Fruit fly (Drosophila melanogaster): Measurements from ENCODE around the gene Ir62a.

Gene Ir62a

dm6 chr3L:1578391-1578948 lies 47.4 kb upstream of the Ir62a start (continued):
- TF ChIP-seq CG6854 (GFP tag; optimal IDR thresholded peaks at IDR 0.05): peak; percentile 28
- peak in 1 of 2 experiments; percentile 43 for TF ChIP-seq Hr51 (GFP tag; optimal IDR thresholded peaks at IDR 0.05)
- peak; percentile 2 for TF ChIP-seq Nf-YB (GFP tag; optimal IDR thresholded peaks at IDR 0.05)
- TF ChIP-seq Aef1 (GFP tag; IDR thresholded peaks at IDR 0.05): 0 out of 3 replicates have a peak, but pooled peaks have one; percentile 33
- no peak for TF ChIP-seq lola (GFP tag; optimal IDR thresholded peaks at IDR 0.05)
- peak; percentile 29 for TF ChIP-seq eyg (GFP tag; optimal IDR thresholded peaks at IDR 0.05)
- TF ChIP-seq pros (GFP tag; optimal IDR thresholded peaks at IDR 0.05): peak; percentile 11
- no peak for TF ChIP-seq CG12104 (GFP tag; optimal IDR thresholded peaks at IDR 0.05)
- TF ChIP-seq CG5180 (GFP tag; optimal IDR thresholded peaks at IDR 0.05): peak; percentile 54
- TF ChIP-seq CkIIα-i1 (GFP tag; IDR thresholded peaks at IDR 0.05): no peak
- no peak for TF ChIP-seq CG6272 (GFP tag; IDR thresholded peaks at IDR 0.05)
- TF ChIP-seq CG6689 (GFP tag; IDR thresholded peaks at IDR 0.05): peak; percentile 45; the same call in 1 of the 2 replicates
- TF ChIP-seq CG2875 (GFP tag; optimal IDR thresholded peaks at IDR 0.05): no peak
- TF ChIP-seq fd64A (GFP tag; optimal IDR thresholded peaks at IDR 0.05): no peak
- no peak for TF ChIP-seq CG2202 (tag; optimal IDR thresholded peaks at IDR 0.05)
- peak; percentile 9 for TF ChIP-seq sd (tag; optimal IDR thresholded peaks at IDR 0.05)
- TF ChIP-seq cwo (GFP tag; optimal IDR thresholded peaks at IDR 0.05): peak; percentile 29
- no peak for TF ChIP-seq Neu2 (GFP tag; optimal IDR thresholded peaks at IDR 0.05; ENCODE audit: borderline replicate concordance)
- no peak for TF ChIP-seq CG7357 (GFP tag; IDR thresholded peaks at IDR 0.05)
- no peak for TF ChIP-seq esg (GFP tag; conservative IDR thresholded peaks at IDR 0.05)
- TF ChIP-seq H2.0 (GFP tag; IDR thresholded peaks at IDR 0.05): no peak
- TF ChIP-seq CG8359 (GFP tag; optimal IDR thresholded peaks at IDR 0.05; ENCODE audit: borderline replicate concordance): no peak
- no peak for TF ChIP-seq CG11093 (GFP tag; IDR thresholded peaks at IDR 0.05)
- no peak for TF ChIP-seq CG14860 (GFP tag; IDR thresholded peaks at IDR 0.05; ENCODE audit: partially characterized antibody)
- TF ChIP-seq gcm2 (GFP tag; optimal IDR thresholded peaks at IDR 0.05): no peak
- no peak for TF ChIP-seq CG1602 (GFP tag; optimal IDR thresholded peaks at IDR 0.05)
- no peak for TF ChIP-seq lbe (GFP tag; optimal IDR thresholded peaks at IDR 0.05)
- TF ChIP-seq salm (tag; optimal IDR thresholded peaks at IDR 0.05): no peak
- TF ChIP-seq CG12769 (tag; optimal IDR thresholded peaks at IDR 0.05): no peak
- TF ChIP-seq amos (GFP tag; IDR thresholded peaks at IDR 0.05; ENCODE audit: partially characterized antibody): no peak
- TF ChIP-seq Hand (GFP tag; optimal IDR thresholded peaks at IDR 0.05): no peak
- peak; percentile 14 for TF ChIP-seq CG18764 (GFP tag; optimal IDR thresholded peaks at IDR 0.05)
- peak; percentile 45 for TF ChIP-seq repo (GFP tag; optimal IDR thresholded peaks at IDR 0.05)
- peak; percentile 2 for TF ChIP-seq CG4328 (GFP tag; optimal IDR thresholded peaks at IDR 0.05)
- peak; percentile 52 for TF ChIP-seq Sox100B (GFP tag; optimal IDR thresholded peaks at IDR 0.05)
- no peak for TF ChIP-seq ATbp (GFP tag; optimal IDR thresholded peaks at IDR 0.05)
- peak; percentile 57; the same call in 2 of the 3 replicates for TF ChIP-seq row (GFP tag; IDR thresholded peaks at IDR 0.05)
- TF ChIP-seq hth (optimal IDR thresholded peaks at IDR 0.05): no peak
- no peak for TF ChIP-seq CG2129 (GFP tag; IDR thresholded peaks at IDR 0.05; ENCODE audit: partially characterized antibody)
- no peak for TF ChIP-seq CG7963 (GFP tag; IDR thresholded peaks at IDR 0.05; ENCODE audit: partially characterized antibody)
- TF ChIP-seq CG32772 (GFP tag; IDR thresholded peaks at IDR 0.05): 0 out of 2 replicates have a peak, but pooled peaks have one; percentile 5
- TF ChIP-seq CG15601 (tag; optimal IDR thresholded peaks at IDR 0.05): peak; percentile 50
- no peak for TF ChIP-seq nerfin-2 (GFP tag; IDR thresholded peaks at IDR 0.05; ENCODE audit: partially characterized antibody)
- TF ChIP-seq CG6765 (GFP tag; optimal IDR thresholded peaks at IDR 0.05): peak; percentile 1
- peak; percentile 25 for TF ChIP-seq kay (GFP tag; optimal IDR thresholded peaks at IDR 0.05)
- no peak for TF ChIP-seq CG6791 (GFP tag; IDR thresholded peaks at IDR 0.05; ENCODE audit: partially characterized antibody)
- TF ChIP-seq insv (GFP tag; optimal IDR thresholded peaks at IDR 0.05): no peak
- TF ChIP-seq CG13424 (tag; optimal IDR thresholded peaks at IDR 0.05): peak; percentile 33
- peak; percentile 27 for TF ChIP-seq pnt (GFP tag; optimal IDR thresholded peaks at IDR 0.05)
